Worm (Caenorhabditis elegans) whole organism, late embryonic: ENCODE results near the gene wdr-48.

Experiments used
- ama-1 ChIP-seq: fragments of 150-350 bp; optimal IDR thresholded peaks from 2 replicates; lab custom pipeline; 2014
- che-1 ChIP-seq: sonication (generic microtip); optimal IDR thresholded peaks from 2 replicates; lab custom pipeline; 2016; ENCODE audit warnings: mild to moderate bottlenecking, missing genetic modification characterization, missing compliant biosample characterization
- dmd-4 ChIP-seq: sonication (generic microtip); optimal IDR thresholded peaks from 2 replicates; lab custom pipeline; 2016; ENCODE audit warnings: borderline replicate concordance, missing genetic modification characterization, missing compliant biosample characterization
- elt-2 ChIP-seq: sonication (generic microtip); optimal IDR thresholded peaks from 2 replicates; lab custom pipeline; 2016; ENCODE audit warnings: missing genetic modification reagents, missing genetic modification characterization, missing compliant biosample characterization
- elt-4 ChIP-seq: sonication (generic microtip); optimal IDR thresholded peaks from 2 replicates; lab custom pipeline; 2016; ENCODE audit warnings: missing genetic modification characterization, missing compliant biosample characterization
- hlh-30 ChIP-seq: sonication (generic microtip); optimal IDR thresholded peaks from 2 replicates; lab custom pipeline; 2017; ENCODE audit warnings: antibody characterized with exemption, missing genetic modification characterization, missing compliant biosample characterization; ENCODE audit not compliant: insufficient read depth
- odd-2 ChIP-seq: sonication (generic microtip); optimal IDR thresholded peaks from 2 replicates; lab custom pipeline; 2017; ENCODE audit warnings: antibody characterized with exemption, mild to moderate bottlenecking, missing genetic modification characterization, missing compliant biosample characterization
- pat-9 ChIP-seq: fragments of 200-800 bp; sonication (Bioruptor generic); optimal IDR thresholded peaks from 2 replicates; lab custom pipeline; 2018; ENCODE audit warnings: mild to moderate bottlenecking, missing genetic modification characterization, moderate library complexity, missing compliant biosample characterization
- pqm-1 ChIP-seq: sonication (generic microtip); optimal IDR thresholded peaks from 2 replicates; lab custom pipeline; 2016; ENCODE audit warnings: missing genetic modification characterization, missing compliant biosample characterization
- tbx-7 ChIP-seq: sonication (generic microtip); optimal IDR thresholded peaks from 2 replicates; lab custom pipeline; 2016; ENCODE audit warnings: missing genotype, missing genetic modification characterization, missing compliant biosample characterization

- TF ChIP-seq hlh-30 (tag; lab: Kevin White, UChicago) (no peak), dmd-4 (tag; lab: Kevin White, UChicago) (no peak), elt-4 (tag; lab: Kevin White, UChicago) (no peak), odd-2 (no peak), pat-9 (tag; lab: Kevin White, UChicago) (no peak), elt-2 (peak; percentile 38), ama-1 (lab: Kevin White, UChicago) (no peak), pqm-1 (tag; lab: Kevin White, UChicago) (no peak), che-1 (tag; lab: Kevin White, UChicago) (no peak), tbx-7 (tag; lab: Kevin White, UChicago) (no peak)
These were observed at the start of gene wdr-48, which contains the start of gene sel-5 for ce11 chrIII:4578385-4578903.
